Worm (Caenorhabditis elegans) whole organism, L3 larva: Measurements from ENCODE around the gene C17C3.9.

Experiments used
- ceh-82 ChIP-seq: fragments of 150-350 bp; optimal IDR thresholded peaks from 2 replicates; lab custom pipeline; 2014; ENCODE audit warnings: missing biosample characterization, missing genetic modification characterization
- fkh-10 ChIP-seq: sonication (generic microtip); optimal IDR thresholded peaks from 2 replicates; lab custom pipeline; 2017; ENCODE audit warnings: missing biosample characterization, missing genetic modification reagents, missing genetic modification characterization
- jun-1 ChIP-seq: fragments of 150-350 bp; optimal IDR thresholded peaks from 2 replicates; lab custom pipeline; 2014; ENCODE audit warnings: missing biosample characterization, missing genetic modification reagents, missing genetic modification characterization
- nhr-43 ChIP-seq: sonication (generic microtip); optimal IDR thresholded peaks from 2 replicates; lab custom pipeline; 2016; ENCODE audit warnings: mild to moderate bottlenecking, missing genetic modification characterization, missing compliant biosample characterization; ENCODE audit not compliant: poor library complexity, severe bottlenecking
- nhr-76 ChIP-seq: fragments of 150-350 bp; sonication (generic microtip); optimal IDR thresholded peaks from 5 replicates; lab custom pipeline; 2014; ENCODE audit warnings: missing biosample characterization, missing genetic modification characterization
- tbx-2 ChIP-seq: sonication (generic microtip); optimal IDR thresholded peaks from 2 replicates; lab custom pipeline; 2016; ENCODE audit warnings: mild to moderate bottlenecking, missing genetic modification characterization, missing compliant biosample characterization
- unc-62 ChIP-seq: fragments of 150-350 bp; sonication (generic microtip); optimal IDR thresholded peaks from 4 replicates; lab custom pipeline; 2014; ENCODE audit warnings: missing biosample characterization, missing genetic modification reagents, missing genetic modification characterization

- no peak for TF ChIP-seq tbx-2 (tag; lab: Kevin White, UChicago)
- no peak for TF ChIP-seq fkh-10 (GFP tag; lab: Kevin White, UChicago)
- no peak for TF ChIP-seq jun-1 (tag; lab: Kevin White, UChicago)
- TF ChIP-seq nhr-76: no peak
- TF ChIP-seq unc-62 (GFP tag; lab: Kevin White, UChicago): no peak
- TF ChIP-seq nhr-43: no peak
- TF ChIP-seq ceh-82: no peak
These were observed 28.3 kb downstream of the C17C3.9 start, which contains the start of gene cyp-44A1 for ce11 chrII:5503760-5504159.
